Fruit fly (Drosophila melanogaster): Measurements from ENCODE around the gene CG45691.

Gene CG45691

dm6 chr2L:17320612-17321011, at the start of gene CG45691:
Gene CG45691 (minus strand): TSS chr2L:17320712.
- TF ChIP-seq CG34367 (tag; optimal IDR thresholded peaks at IDR 0.05), result no peak
- TF ChIP-seq CG8301 (tag; optimal IDR thresholded peaks at IDR 0.05), result no peak
- TF ChIP-seq CG10348 (GFP tag; IDR thresholded peaks at IDR 0.05), result no peak
- TF ChIP-seq gl (tag; optimal IDR thresholded peaks at IDR 0.05), result no peak
- no peak for TF ChIP-seq Pif1A (GFP tag; optimal IDR thresholded peaks at IDR 0.05)
- no peak for TF ChIP-seq CG12605 (GFP tag; IDR thresholded peaks at IDR 0.05)
- no peak for TF ChIP-seq CG17806 (tag; optimal IDR thresholded peaks at IDR 0.05)
- no peak for TF ChIP-seq CG9948 (tag; optimal IDR thresholded peaks at IDR 0.05)
- TF ChIP-seq CG8159 (tag; optimal IDR thresholded peaks at IDR 0.05), result no peak
- no peak for TF ChIP-seq Ets98B (GFP tag; IDR thresholded peaks at IDR 0.05)
- TF ChIP-seq fd96Ca (GFP tag; IDR thresholded peaks at IDR 0.05), result no peak

dm6 chr2L:17368503-17368902, 48.0 kb upstream of the CG45691 start:
- TF ChIP-seq gl (tag; optimal IDR thresholded peaks at IDR 0.05) (no peak), D1 (tag; optimal IDR thresholded peaks at IDR 0.05) (peak; percentile 72), CG14655 (GFP tag; optimal IDR thresholded peaks at IDR 0.05) (no peak), Snoo (tag; optimal IDR thresholded peaks at IDR 0.05) (no peak), CG4496 (GFP tag; IDR thresholded peaks at IDR 0.05) (no peak), Pif1B (GFP tag; optimal IDR thresholded peaks at IDR 0.05) (no peak)

- no peak for TF ChIP-seq CG8159 (tag; optimal IDR thresholded peaks at IDR 0.05)
- no peak for TF ChIP-seq fd96Ca (GFP tag; IDR thresholded peaks at IDR 0.05)
- no peak for TF ChIP-seq EcR (GFP tag; optimal IDR thresholded peaks at IDR 0.05)
- TF ChIP-seq Snoo (tag; optimal IDR thresholded peaks at IDR 0.05), result no peak
Observed at dm6 chr2L:17363196-17363595, 42.7 kb upstream of the CG45691 start, which contains the start of gene CG31804. Gene CG31804 (plus strand): TSS chr2L:17363496.

- TF ChIP-seq CG34367 (tag; optimal IDR thresholded peaks at IDR 0.05), result no peak
- TF ChIP-seq CG12605 (GFP tag; IDR thresholded peaks at IDR 0.05), result no peak
- no peak for TF ChIP-seq CG32121 (GFP tag; IDR thresholded peaks at IDR 0.05)
- TF ChIP-seq CG4496 (GFP tag; IDR thresholded peaks at IDR 0.05), result no peak
- no peak for TF ChIP-seq fd96Ca (GFP tag; IDR thresholded peaks at IDR 0.05)
- no peak for TF ChIP-seq D1 (tag; optimal IDR thresholded peaks at IDR 0.05)
- TF ChIP-seq CG15710 (tag; optimal IDR thresholded peaks at IDR 0.05), result no peak
- TF ChIP-seq rn (GFP tag; IDR thresholded peaks at IDR 0.05), result no peak
- no peak for TF ChIP-seq EcR (GFP tag; optimal IDR thresholded peaks at IDR 0.05)
- TF ChIP-seq Snoo (tag; optimal IDR thresholded peaks at IDR 0.05), result no peak
- TF ChIP-seq Pif1A (GFP tag; optimal IDR thresholded peaks at IDR 0.05), result no peak
- TF ChIP-seq gl (tag; optimal IDR thresholded peaks at IDR 0.05), result no peak
- no peak for TF ChIP-seq CG17806 (tag; optimal IDR thresholded peaks at IDR 0.05)
- TF ChIP-seq CG13204 (GFP tag; optimal IDR thresholded peaks at IDR 0.05), result no peak
- no peak for TF ChIP-seq CG14655 (GFP tag; optimal IDR thresholded peaks at IDR 0.05)
- no peak for TF ChIP-seq Ets98B (GFP tag; IDR thresholded peaks at IDR 0.05)
- no peak for TF ChIP-seq CG9948 (tag; optimal IDR thresholded peaks at IDR 0.05)
- no peak for TF ChIP-seq CG8159 (tag; optimal IDR thresholded peaks at IDR 0.05)
Observed at dm6 chr2L:17311720-17312119, 8.8 kb downstream of the CG45691 start, which contains the start of gene CG34170. Gene CG34170 (minus strand): TSS chr2L:17311820.

- TF ChIP-seq CG17806 (tag; optimal IDR thresholded peaks at IDR 0.05) (no peak), CG10348 (GFP tag; IDR thresholded peaks at IDR 0.05) (no peak), CG34367 (tag; optimal IDR thresholded peaks at IDR 0.05) (no peak), CG32121 (GFP tag; IDR thresholded peaks at IDR 0.05) (no peak), D1 (tag; optimal IDR thresholded peaks at IDR 0.05) (no peak), Snoo (tag; optimal IDR thresholded peaks at IDR 0.05) (no peak), CG8159 (tag; optimal IDR thresholded peaks at IDR 0.05) (no peak), Ets98B (GFP tag; IDR thresholded peaks at IDR 0.05) (no peak), fd96Ca (GFP tag; IDR thresholded peaks at IDR 0.05) (no peak), CG4496 (GFP tag; IDR thresholded peaks at IDR 0.05) (no peak), CG9948 (tag; optimal IDR thresholded peaks at IDR 0.05) (no peak), Pif1B (GFP tag; optimal IDR thresholded peaks at IDR 0.05) (no peak), EcR (GFP tag; optimal IDR thresholded peaks at IDR 0.05) (no peak), rn (GFP tag; IDR thresholded peaks at IDR 0.05) (no peak), CG8301 (tag; optimal IDR thresholded peaks at IDR 0.05) (no peak), gl (tag; optimal IDR thresholded peaks at IDR 0.05) (no peak), CG15710 (tag; optimal IDR thresholded peaks at IDR 0.05) (no peak)
Observed at dm6 chr2L:17292102-17292501, 28.4 kb downstream of the CG45691 start, which contains the start of gene CG6380. Gene CG6380 (minus strand): TSS chr2L:17292202.

- TF ChIP-seq gl (tag; optimal IDR thresholded peaks at IDR 0.05), result no peak
- TF ChIP-seq CG15710 (tag; optimal IDR thresholded peaks at IDR 0.05), result no peak
- TF ChIP-seq CG34367 (tag; optimal IDR thresholded peaks at IDR 0.05), result no peak
- no peak for TF ChIP-seq CG8301 (tag; optimal IDR thresholded peaks at IDR 0.05)
- TF ChIP-seq Pif1B (GFP tag; optimal IDR thresholded peaks at IDR 0.05), result no peak
- TF ChIP-seq CG14655 (GFP tag; optimal IDR thresholded peaks at IDR 0.05), result no peak
Observed at dm6 chr2L:17285940-17286339, 34.6 kb downstream of the CG45691 start, which contains the start of gene CG15140. Gene CG15140 (plus strand): TSS chr2L:17286240.
